Fruit fly (Drosophila melanogaster): ENCODE data around the gene mthl7.

Gene mthl7

DNA sequence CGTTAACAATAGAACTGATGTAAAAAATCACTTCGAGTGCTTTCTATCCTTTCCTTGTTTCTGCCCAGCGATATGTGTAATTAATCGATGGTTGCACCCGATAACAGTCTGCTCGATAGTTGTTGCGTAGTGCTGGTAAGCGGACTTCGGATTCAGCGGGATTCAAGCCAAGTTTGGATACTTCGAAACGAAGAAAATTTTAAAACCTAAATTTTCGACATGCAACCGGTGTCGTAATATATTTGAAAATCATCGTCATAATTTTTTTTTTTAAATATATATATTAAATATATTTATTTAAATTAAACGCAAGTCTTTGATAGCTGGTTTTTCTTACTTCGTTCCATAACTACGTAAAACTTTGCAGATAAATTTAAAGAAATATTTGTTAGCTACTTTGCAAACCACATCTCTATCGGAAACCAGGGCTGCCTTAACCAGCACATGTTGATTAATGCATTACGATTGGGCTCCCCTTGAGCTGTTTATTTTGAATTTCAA is 17.5 kb upstream of the mthl7 start, which contains the start of the genes UbcE2M and Dhps (continued):
- TF ChIP-seq knrl (GFP tag; IDR thresholded peaks at IDR 0.05; ENCODE audit: partially characterized antibody) (peak; percentile 83), Dll (GFP tag; IDR thresholded peaks at IDR 0.05; ENCODE audit: partially characterized antibody) (peak; percentile 75), CG7839 (tag; optimal IDR thresholded peaks at IDR 0.05) (no peak), unc-4 (GFP tag; IDR thresholded peaks at IDR 0.05; ENCODE audit: partially characterized antibody) (peak; percentile 68), az2 (GFP tag; optimal IDR thresholded peaks at IDR 0.05) (peak; percentile 54), CG1602 (GFP tag; optimal IDR thresholded peaks at IDR 0.05) (peak; percentile 63), Hr51 (GFP tag; optimal IDR thresholded peaks at IDR 0.05) (peak in 1 of 2 experiments; percentile 62), CG12942 (GFP tag; optimal IDR thresholded peaks at IDR 0.05) (peak; percentile 53), CG12155 (GFP tag; optimal IDR thresholded peaks at IDR 0.05) (peak; percentile 70), trem (tag; optimal IDR thresholded peaks at IDR 0.05) (peak; percentile 65), slou (GFP tag; optimal IDR thresholded peaks at IDR 0.05) (peak; percentile 22), NfI (GFP tag; optimal IDR thresholded peaks at IDR 0.05) (peak; percentile 77), peb (GFP tag; IDR thresholded peaks at IDR 0.05) (peak; percentile 43; the same call in 1 of the 2 replicates), kay (GFP tag; optimal IDR thresholded peaks at IDR 0.05) (peak; percentile 47), Abd-B (GFP tag; optimal IDR thresholded peaks at IDR 0.05) (peak; percentile 87), crp (GFP tag; optimal IDR thresholded peaks at IDR 0.05) (peak in 1 of 2 experiments; percentile 60), Deaf1 (tag; optimal IDR thresholded peaks at IDR 0.05) (no peak), CG17612 (GFP tag; IDR thresholded peaks at IDR 0.05) (no peak), wek (GFP tag; optimal IDR thresholded peaks at IDR 0.05) (no peak), Poxn (GFP tag; IDR thresholded peaks at IDR 0.05) (peak; percentile 42; the same call in 1 of the 2 replicates), Aef1 (GFP tag; IDR thresholded peaks at IDR 0.05) (no peak; the same call in 1 of the 3 replicates), CG14860 (GFP tag; IDR thresholded peaks at IDR 0.05; ENCODE audit: partially characterized antibody) (peak; percentile 57), wor (GFP tag; IDR thresholded peaks at IDR 0.05) (peak; percentile 27; the same call in 1 of the 2 replicates), Ptx1 (GFP tag; IDR thresholded peaks at IDR 0.05) (peak; percentile 73), emc (GFP tag; optimal IDR thresholded peaks at IDR 0.05) (no peak), Spps (tag; optimal IDR thresholded peaks at IDR 0.05) (peak; percentile 50), CG17568 (GFP tag; optimal IDR thresholded peaks at IDR 0.05) (no peak), Rfx (GFP tag; IDR thresholded peaks at IDR 0.05) (peak; percentile 87), CG34422 (GFP tag; IDR thresholded peaks at IDR 0.05) (peak; percentile 35; the same call in 1 of the 3 replicates), Trl (optimal IDR thresholded peaks at IDR 0.05) (no peak), Trl (GFP tag; optimal IDR thresholded peaks at IDR 0.05) (peak; percentile 31), CG12744 (GFP tag; optimal IDR thresholded peaks at IDR 0.05) (peak; percentile 11), CG11456 (GFP tag; IDR thresholded peaks at IDR 0.05) (peak; percentile 80), MBD-R2 (GFP tag; IDR thresholded peaks at IDR 0.05) (peak; percentile 69; the same call in 1 of the 2 replicates), Sin3A (optimal IDR thresholded peaks at IDR 0.05) (peak; percentile 41), Fer2 (tag; optimal IDR thresholded peaks at IDR 0.05) (peak; percentile 76), H15 (GFP tag; IDR thresholded peaks at IDR 0.05) (peak; percentile 59; the same call in 1 of the 3 replicates), zfh1 (GFP tag; IDR thresholded peaks at IDR 0.05) (peak; percentile 66; the same call in 2 of the 3 replicates), oc (tag; optimal IDR thresholded peaks at IDR 0.05) (no peak), CG8944 (GFP tag; optimal IDR thresholded peaks at IDR 0.05) (peak; percentile 11), psq (GFP tag; optimal IDR thresholded peaks at IDR 0.05) (peak; percentile 54), grau (tag; optimal IDR thresholded peaks at IDR 0.05) (peak; percentile 82), Mrtf (GFP tag; IDR thresholded peaks at IDR 0.05) (peak; percentile 59; the same call in 2 of the 3 replicates), CG16815 (GFP tag; optimal IDR thresholded peaks at IDR 0.05) (peak; percentile 69), corto (GFP tag; optimal IDR thresholded peaks at IDR 0.05) (no peak), Dref (GFP tag; IDR thresholded peaks at IDR 0.05) (peak; percentile 80), jing (GFP tag; optimal IDR thresholded peaks at IDR 0.05) (no peak), lola (GFP tag; optimal IDR thresholded peaks at IDR 0.05) (peak in 1 of 3 experiments; percentile 78), insv (GFP tag; optimal IDR thresholded peaks at IDR 0.05) (peak in 1 of 2 experiments; percentile 30), Hr3 (GFP tag; optimal IDR thresholded peaks at IDR 0.05) (peak; percentile 82)
